Fruit fly (Drosophila melanogaster): ENCODE measurements around the gene CG4133.

DNA sequence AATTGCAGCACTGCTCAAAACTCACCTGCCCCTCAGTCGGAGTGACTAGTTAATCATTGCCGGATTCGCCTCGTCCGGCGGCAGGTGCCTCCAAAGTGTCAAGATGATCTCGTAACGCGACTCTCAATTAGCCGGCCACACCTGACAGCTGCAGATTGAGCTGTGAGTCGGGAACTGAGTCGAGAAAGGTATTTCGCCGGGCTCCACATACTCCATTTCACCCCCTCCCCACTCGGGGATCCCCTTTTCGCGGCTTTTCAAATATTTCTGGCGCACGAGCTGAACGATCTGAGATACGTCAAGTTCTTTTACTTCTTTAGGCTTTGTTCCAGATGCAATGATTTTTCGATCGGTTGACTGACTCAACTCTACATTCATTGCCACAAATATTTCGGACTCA, 28.9 kb upstream of the CG4133 start:
- TF ChIP-seq Sin3A (optimal IDR thresholded peaks at IDR 0.05) (no peak), insv (optimal IDR thresholded peaks at IDR 0.05) (no peak), Myc (optimal IDR thresholded peaks at IDR 0.05) (no peak)
